Fruit fly (Drosophila melanogaster): ENCODE data around the gene RpS14b.

Gene RpS14b

dm6 chrX:7946858-7947313 lies 12.2 kb downstream of the RpS14b start, which contains the start of gene orion (continued):
- TF ChIP-seq Meics (GFP tag; optimal IDR thresholded peaks at IDR 0.05) (no peak), NfI (GFP tag; optimal IDR thresholded peaks at IDR 0.05) (no peak), Lim3 (GFP tag; IDR thresholded peaks at IDR 0.05) (no peak), CG11398 (GFP tag; optimal IDR thresholded peaks at IDR 0.05) (no peak), Nf-YC (tag; optimal IDR thresholded peaks at IDR 0.05) (no peak), pita (GFP tag; optimal IDR thresholded peaks at IDR 0.05) (no peak), CG18011 (GFP tag; optimal IDR thresholded peaks at IDR 0.05) (peak; percentile 14), jigr1 (GFP tag; IDR thresholded peaks at IDR 0.05) (no peak), B-H1 (GFP tag; IDR thresholded peaks at IDR 0.05) (no peak), CG13296 (GFP tag; optimal IDR thresholded peaks at IDR 0.05) (no peak), GATAe (GFP tag; conservative IDR thresholded peaks at IDR 0.05) (no peak), exex (tag; optimal IDR thresholded peaks at IDR 0.05) (no peak), CG6854 (GFP tag; optimal IDR thresholded peaks at IDR 0.05) (no peak), CG2116 (GFP tag; optimal IDR thresholded peaks at IDR 0.05) (peak; percentile 42), CG34422 (GFP tag; IDR thresholded peaks at IDR 0.05) (peak; percentile 44; the same call in 1 of the 3 replicates), amos (GFP tag; IDR thresholded peaks at IDR 0.05; ENCODE audit: partially characterized antibody) (peak; percentile 75), MBD-R2 (GFP tag; IDR thresholded peaks at IDR 0.05) (peak; percentile 40; the same call in 1 of the 2 replicates), CG2712 (tag; optimal IDR thresholded peaks at IDR 0.05) (peak; percentile 26), CG6683 (GFP tag; optimal IDR thresholded peaks at IDR 0.05) (no peak), tll (GFP tag; optimal IDR thresholded peaks at IDR 0.05) (no peak), Nf-YA (GFP tag; IDR thresholded peaks at IDR 0.05) (no peak), CTCF (GFP tag; optimal IDR thresholded peaks at IDR 0.05) (no peak), CG9797 (GFP tag; optimal IDR thresholded peaks at IDR 0.05) (peak; percentile 27), gce (GFP tag; IDR thresholded peaks at IDR 0.05) (no peak), CHES-1-like (GFP tag; optimal IDR thresholded peaks at IDR 0.05) (no peak), MESR4 (GFP tag; optimal IDR thresholded peaks at IDR 0.05) (peak; percentile 22), CG6689 (GFP tag; IDR thresholded peaks at IDR 0.05) (no peak), CG18599 (GFP tag; optimal IDR thresholded peaks at IDR 0.05) (peak; percentile 40), sc (optimal IDR thresholded peaks at IDR 0.05) (no peak), sc (GFP tag; optimal IDR thresholded peaks at IDR 0.05) (no peak), insv (GFP tag; optimal IDR thresholded peaks at IDR 0.05) (peak in 1 of 2 experiments; percentile 10), pan (optimal IDR thresholded peaks at IDR 0.05) (no peak), pan (GFP tag; optimal IDR thresholded peaks at IDR 0.05 in 1 of 2, IDR thresholded peaks at IDR 0.05 in 1 of 2) (no peak), bab2 (GFP tag; optimal IDR thresholded peaks at IDR 0.05) (no peak), Jarid2 (GFP tag; optimal IDR thresholded peaks at IDR 0.05) (no peak), CG6272 (GFP tag; IDR thresholded peaks at IDR 0.05) (no peak), hth (optimal IDR thresholded peaks at IDR 0.05) (no peak), CG31388 (GFP tag; optimal IDR thresholded peaks at IDR 0.05) (no peak), CG33213 (GFP tag; optimal IDR thresholded peaks at IDR 0.05) (no peak), jumu (GFP tag; optimal IDR thresholded peaks at IDR 0.05) (no peak), Kr (GFP tag; optimal IDR thresholded peaks at IDR 0.05) (no peak), ERR (GFP tag; optimal IDR thresholded peaks at IDR 0.05) (no peak), CG15601 (tag; optimal IDR thresholded peaks at IDR 0.05) (no peak), btn (GFP tag; optimal IDR thresholded peaks at IDR 0.05) (no peak), lov (optimal IDR thresholded peaks at IDR 0.05) (no peak), lov (GFP tag; IDR thresholded peaks at IDR 0.05) (0 out of 3 replicates have a peak, but pooled peaks have one; percentile 24), PHDP (tag; optimal IDR thresholded peaks at IDR 0.05) (no peak), Taf1 (GFP tag; IDR thresholded peaks at IDR 0.05) (no peak), dimm (GFP tag; IDR thresholded peaks at IDR 0.05) (no peak), p53 (GFP tag; optimal IDR thresholded peaks at IDR 0.05) (no peak), gsb-n (tag; optimal IDR thresholded peaks at IDR 0.05) (no peak), CG12391 (tag; optimal IDR thresholded peaks at IDR 0.05) (peak; percentile 19), CG14014 (GFP tag; IDR thresholded peaks at IDR 0.05) (peak; percentile 22; the same call in 1 of the 2 replicates)
